Worm (Caenorhabditis elegans) whole organism, young adult: ENCODE results near the gene B0001.3.

ENCODE experiments used
- ceh-91 ChIP-seq: fragments of 200-800 bp; sonication (Bioruptor generic); IDR thresholded peaks from 2 replicates; pipeline ENCODE4 v1.3.6; 2022; ENCODE audit warnings: missing genetic modification reagents, missing genetic modification characterization, missing compliant biosample characterization
- unc-62 ChIP-seq: fragments of 150-350 bp; optimal IDR thresholded peaks from 2 replicates; lab custom pipeline; 2014; ENCODE audit warnings: missing biosample characterization, missing genetic modification reagents, missing genetic modification characterization
- ztf-26 ChIP-seq: sonication (generic microtip); optimal IDR thresholded peaks from 2 replicates; lab custom pipeline; 2017; ENCODE audit warnings: missing genetic modification characterization, missing compliant biosample characterization

DNA sequence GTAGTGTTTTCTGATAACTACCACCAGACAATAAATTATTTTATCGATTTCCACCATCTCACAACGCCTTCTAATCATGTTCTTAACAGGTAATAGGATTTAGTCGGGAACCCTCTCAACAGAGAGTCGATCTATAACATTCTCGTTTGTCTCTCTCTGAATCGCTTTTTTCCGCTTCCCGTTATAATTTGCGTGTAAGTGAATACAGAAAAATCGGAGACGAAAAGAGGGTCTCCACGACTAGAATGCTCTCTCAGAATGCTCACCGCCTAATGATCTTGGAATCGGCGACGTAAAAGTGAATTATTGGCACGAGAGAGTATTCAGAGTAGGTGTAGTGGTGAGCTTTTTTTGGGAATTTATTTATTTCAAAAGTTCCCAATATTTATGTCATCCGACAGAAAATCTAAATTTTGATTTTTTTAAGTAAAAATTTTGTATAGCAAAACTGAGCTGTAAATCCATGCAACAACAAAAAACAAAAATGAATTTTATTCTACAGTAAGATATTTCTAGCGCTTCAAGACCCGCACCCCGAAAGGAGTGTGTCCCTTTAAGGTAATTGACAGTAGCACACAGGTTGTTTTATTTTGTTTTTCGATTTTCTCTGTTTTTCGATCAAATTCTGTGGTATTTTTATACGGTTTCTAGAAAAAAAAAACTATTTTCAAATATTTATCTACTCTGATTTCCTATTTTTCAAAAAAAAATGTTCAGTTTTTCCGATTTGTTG lies 18.6 kb downstream of the B0001.3 start:
- TF ChIP-seq unc-62, result no peak
- TF ChIP-seq ceh-91, result no peak
- TF ChIP-seq ztf-26 (tag; lab: Kevin White, UChicago), result no peak
